Worm (Caenorhabditis elegans) whole organism, L1 larva: ENCODE results near the gene pygl-1.

ENCODE experiments used
- ama-1 ChIP-seq: fragments of 150-350 bp; optimal IDR thresholded peaks from 2 replicates; lab custom pipeline; 2014
- mab-9 ChIP-seq: fragments of 200-800 bp; sonication (Bioruptor generic); IDR thresholded peaks from 2 replicates; pipeline ENCODE4 v1.3.6; 2022; ENCODE audit warnings: missing genetic modification reagents, missing genetic modification characterization, missing compliant biosample characterization
- nhr-12 ChIP-seq: sonication (generic microtip); optimal IDR thresholded peaks from 2 replicates; lab custom pipeline; 2017; ENCODE audit warnings: missing biosample characterization, missing genetic modification characterization
- pax-3 ChIP-seq: fragments of 200-800 bp; sonication (Bioruptor generic); optimal IDR thresholded peaks from 2 replicates; lab custom pipeline; 2018; ENCODE audit warnings: mild to moderate bottlenecking, missing genetic modification characterization, moderate library complexity, missing compliant biosample characterization
- rnt-1 ChIP-seq: sonication (generic microtip); optimal IDR thresholded peaks from 2 replicates; lab custom pipeline; 2016; ENCODE audit warnings: mild to moderate bottlenecking, missing genetic modification characterization, moderate library complexity, missing compliant biosample characterization
- unc-62 ChIP-seq: fragments of 150-350 bp; optimal IDR thresholded peaks from 2 replicates; lab custom pipeline; 2014; ENCODE audit warnings: missing biosample characterization, missing genetic modification reagents, missing genetic modification characterization
- vab-15 ChIP-seq: sonication (generic microtip); optimal IDR thresholded peaks from 2 replicates; lab custom pipeline; 2017; ENCODE audit warnings: missing genotype, mild to moderate bottlenecking, missing genetic modification characterization, missing compliant biosample characterization
- zag-1 ChIP-seq: fragments of 150-350 bp; optimal IDR thresholded peaks from 2 replicates; lab custom pipeline; 2014; ENCODE audit warnings: missing biosample characterization, missing genetic modification characterization

DNA sequence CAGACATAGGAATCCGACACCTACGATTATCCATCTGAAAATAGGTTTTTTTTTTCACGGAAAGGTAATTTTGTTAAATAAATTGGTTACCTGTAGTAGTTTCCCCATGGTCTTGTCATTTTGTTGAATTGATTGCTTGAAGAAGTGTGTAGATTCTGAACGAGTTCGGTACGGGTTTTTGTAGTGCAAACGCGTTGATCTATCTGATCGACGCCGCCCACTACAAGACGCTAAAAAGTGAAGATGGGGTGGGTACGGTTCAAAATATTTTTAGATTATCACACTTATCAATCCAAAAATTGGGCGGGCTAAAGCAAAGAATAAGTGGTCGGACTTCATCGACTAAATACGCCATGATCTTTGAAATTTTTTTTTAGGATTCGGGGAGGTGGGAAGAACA, 35.6 kb downstream of the pygl-1 start, which contains the start of gene T22F3.11:
- no peak for TF ChIP-seq rnt-1 (tag; lab: Kevin White, UChicago)
- TF ChIP-seq unc-62 (GFP tag; lab: Kevin White, UChicago), result no peak
- TF ChIP-seq mab-9 (GFP tag; lab: Robert Waterston, UW), result no peak
- TF ChIP-seq zag-1 (tag; lab: Kevin White, UChicago), result no peak
- no peak for TF ChIP-seq nhr-12
- no peak for TF ChIP-seq pax-3 (tag; lab: Kevin White, UChicago)
- TF ChIP-seq vab-15 (tag; lab: Kevin White, UChicago), result no peak
- no peak for TF ChIP-seq ama-1 (lab: Kevin White, UChicago)
